Worm (Caenorhabditis elegans): ENCODE measurements around the gene F49E10.2.

F49E10.2 gene

DNA sequence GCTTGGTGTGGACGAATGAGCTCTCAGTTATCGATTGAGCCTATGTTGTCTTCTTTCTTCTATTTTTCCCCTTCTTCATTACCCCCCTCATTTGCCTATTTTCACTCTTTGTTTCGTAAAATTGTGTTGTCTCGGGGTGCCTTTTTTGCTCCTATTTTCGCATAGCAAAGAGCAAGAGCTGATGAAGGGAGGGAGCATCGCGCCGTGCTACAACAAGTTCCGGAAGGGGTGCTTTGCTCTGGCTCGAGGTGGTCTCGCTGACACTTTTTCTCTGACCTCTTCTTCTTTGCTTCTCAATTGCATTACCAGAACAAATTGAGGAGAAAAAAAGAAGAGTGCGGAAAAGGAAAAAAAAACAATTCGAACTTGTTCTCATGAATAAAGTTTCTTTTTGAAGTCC, 5.8 kb downstream of the F49E10.2 start:
- no peak for TF ChIP-seq ahr-1 (tag; optimal IDR thresholded peaks at IDR 0.05)
- no peak for TF ChIP-seq pros-1 (tag; optimal IDR thresholded peaks at IDR 0.05)
- TF ChIP-seq ref-2 (tag; optimal IDR thresholded peaks at IDR 0.05) = no peak
- no peak for TF ChIP-seq pat-9 (tag; optimal IDR thresholded peaks at IDR 0.05)
- TF ChIP-seq ceh-14 (tag; optimal IDR thresholded peaks at IDR 0.05) = peak; percentile 52
- TF ChIP-seq hlh-30 (tag; optimal IDR thresholded peaks at IDR 0.05; ENCODE audit: insufficient read depth) = no peak
- no peak for TF ChIP-seq odd-2 (tag; optimal IDR thresholded peaks at IDR 0.05)
- no peak for TF ChIP-seq elt-4 (tag; optimal IDR thresholded peaks at IDR 0.05)
- peak; percentile 87 for TF ChIP-seq unc-42 (tag; optimal IDR thresholded peaks at IDR 0.05)
- peak; percentile 34 for TF ChIP-seq ceh-31 (tag; optimal IDR thresholded peaks at IDR 0.05)
- no peak for TF ChIP-seq C08G9.2 (tag; optimal IDR thresholded peaks at IDR 0.05)
- TF ChIP-seq K09A11.1 (tag; optimal IDR thresholded peaks at IDR 0.05; ENCODE audit: insufficient read depth) = no peak
- TF ChIP-seq ceh-19 (GFP tag; optimal IDR thresholded peaks at IDR 0.05) = no peak
- peak; percentile 29 for TF ChIP-seq ceh-48 (tag; optimal IDR thresholded peaks at IDR 0.05)
- no peak for TF ChIP-seq mec-3 (tag; optimal IDR thresholded peaks at IDR 0.05; ENCODE audit: borderline replicate concordance)

DNA sequence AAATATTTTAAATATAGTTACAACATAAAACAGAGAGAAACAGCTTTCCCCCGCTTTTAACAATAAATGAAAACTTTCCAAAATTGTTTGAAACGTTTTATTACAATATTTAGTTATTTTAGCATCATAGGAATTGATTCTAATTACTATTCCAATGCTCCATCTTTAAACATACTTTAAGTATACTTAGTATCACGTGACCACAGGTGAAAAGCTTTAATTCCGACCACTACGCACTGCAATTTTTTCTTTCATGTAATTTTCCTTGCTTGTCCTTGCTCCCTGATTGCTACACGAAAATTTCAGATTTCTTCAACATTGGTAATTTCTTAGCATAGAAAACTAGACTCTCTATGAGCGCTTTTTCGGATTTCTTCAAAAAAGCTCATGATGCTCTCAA, 6.9 kb downstream of the F49E10.2 start, which contains the start of gene tbc-16:
Gene tbc-16 (plus strand): TSS at position 301 of the 400 bp plus-strand sequence.
- TF ChIP-seq nhr-232 (tag; optimal IDR thresholded peaks at IDR 0.05) (no peak), lin-11 (tag; optimal IDR thresholded peaks at IDR 0.05) (no peak), pha-2 (tag; optimal IDR thresholded peaks at IDR 0.05) (no peak), pat-9 (tag; optimal IDR thresholded peaks at IDR 0.05) (no peak), unc-3 (GFP tag; conservative IDR thresholded peaks at IDR 0.05) (no peak), unc-3 (tag; optimal IDR thresholded peaks at IDR 0.05) (no peak), dmd-4 (tag; optimal IDR thresholded peaks at IDR 0.05; ENCODE audit: borderline replicate concordance) (no peak), lim-6 (tag; optimal IDR thresholded peaks at IDR 0.05) (no peak), pha-4 (tag; optimal IDR thresholded peaks at IDR 0.05) (no peak), ztf-16 (tag; optimal IDR thresholded peaks at IDR 0.05) (no peak), ceh-31 (tag; optimal IDR thresholded peaks at IDR 0.05) (no peak), ceh-6 (GFP tag; optimal IDR thresholded peaks at IDR 0.05) (no peak), ama-1 (optimal IDR thresholded peaks at IDR 0.05) (no peak), elt-4 (tag; optimal IDR thresholded peaks at IDR 0.05) (no peak), ceh-30 (tag; optimal IDR thresholded peaks at IDR 0.05) (no peak), che-1 (tag; optimal IDR thresholded peaks at IDR 0.05) (no peak), npax-4 (tag; optimal IDR thresholded peaks at IDR 0.05) (no peak), dve-1 (tag; optimal IDR thresholded peaks at IDR 0.05) (no peak), K02D7.2 (tag; optimal IDR thresholded peaks at IDR 0.05) (no peak)

DNA sequence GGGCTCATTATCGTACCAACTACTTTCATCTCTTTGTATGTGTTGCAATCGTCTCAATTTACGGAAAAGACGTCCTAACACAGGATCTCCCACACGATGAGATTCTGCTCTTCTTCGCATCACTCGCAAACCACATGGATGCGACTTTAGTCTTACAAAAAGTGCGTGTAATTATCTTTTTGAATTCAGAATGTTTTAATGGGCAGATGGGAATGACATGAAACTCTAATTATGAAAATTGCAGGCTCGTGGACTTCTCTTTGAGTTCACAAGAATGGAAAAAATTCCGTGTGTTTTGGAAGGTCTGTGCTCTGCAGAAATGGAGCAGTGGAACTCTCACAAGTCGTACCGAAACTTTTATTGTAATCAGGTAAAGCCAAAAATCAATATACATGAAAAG, 11.3 kb downstream of the F49E10.2 start:
- no peak for TF ChIP-seq ceh-22 (tag; optimal IDR thresholded peaks at IDR 0.05)

DNA sequence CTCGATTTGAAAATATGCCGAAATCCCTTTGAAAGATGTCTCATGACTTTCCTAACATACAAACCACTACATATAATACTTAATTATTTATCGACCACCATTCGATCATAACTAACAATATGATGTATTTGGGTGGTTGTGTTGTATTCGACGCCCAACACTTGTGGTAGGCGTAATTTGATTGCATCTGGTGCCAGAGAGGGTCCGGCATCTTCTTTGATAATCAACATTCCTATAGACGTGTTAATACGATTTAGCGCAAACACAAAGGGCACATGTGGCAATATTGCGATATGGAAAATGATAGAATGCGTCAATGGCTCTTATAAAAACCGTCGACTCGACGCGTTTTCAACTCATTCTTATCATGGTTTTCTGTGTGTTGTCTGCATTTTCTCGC, 13.7 kb downstream of the F49E10.2 start:
- TF ChIP-seq unc-42 (tag; optimal IDR thresholded peaks at IDR 0.05) (peak; percentile 60), lim-6 (tag; optimal IDR thresholded peaks at IDR 0.05) (no peak)

DNA sequence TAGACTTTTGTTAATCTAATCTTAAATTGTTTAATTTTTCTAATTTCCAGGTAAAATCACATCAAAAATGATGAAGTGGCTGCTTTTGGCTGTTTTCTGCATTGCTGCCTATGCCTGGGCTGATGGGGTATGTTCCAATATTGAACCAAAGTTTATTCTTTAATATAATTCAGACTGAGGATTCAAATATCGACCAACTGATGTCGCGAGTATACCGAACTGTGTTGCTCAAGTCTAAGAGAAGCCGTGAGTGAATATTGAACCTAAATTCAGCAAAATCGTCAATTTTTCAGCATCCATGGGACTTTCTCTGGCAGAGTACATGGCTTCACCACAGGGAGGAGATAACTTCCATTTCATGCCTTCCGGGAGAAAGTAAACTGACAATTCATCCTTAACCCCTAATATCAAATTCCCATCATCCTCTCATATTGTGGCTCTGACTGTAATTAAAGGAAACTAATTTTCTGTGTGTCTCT, 14.5 kb downstream of the F49E10.2 start, which contains the start of gene nlp-49:
Gene nlp-49 (plus strand): TSS at position 51 of the 479 bp plus-strand sequence.
- TF ChIP-seq unc-86 (tag; optimal IDR thresholded peaks at IDR 0.05) (no peak), ceh-18 (tag; optimal IDR thresholded peaks at IDR 0.05) (no peak), unc-3 (GFP tag; conservative IDR thresholded peaks at IDR 0.05) (no peak), unc-3 (tag; optimal IDR thresholded peaks at IDR 0.05) (no peak), hlh-30 (tag; optimal IDR thresholded peaks at IDR 0.05; ENCODE audit: insufficient read depth) (no peak), fax-1 (tag; optimal IDR thresholded peaks at IDR 0.05) (no peak), T23F11.4 (GFP tag; optimal IDR thresholded peaks at IDR 0.05) (no peak), mec-3 (tag; optimal IDR thresholded peaks at IDR 0.05; ENCODE audit: borderline replicate concordance) (no peak), ceh-31 (tag; optimal IDR thresholded peaks at IDR 0.05) (no peak), hlh-6 (tag; optimal IDR thresholded peaks at IDR 0.05) (no peak), ceh-9 (tag; optimal IDR thresholded peaks at IDR 0.05) (no peak), ceh-6 (GFP tag; optimal IDR thresholded peaks at IDR 0.05) (no peak)

Measured in whole organism, late embryonic.